Fruit fly (Drosophila melanogaster) whole organism, embryonic: ENCODE measurements around the gene CG14903.

Experiments
- ATbp ChIP-seq: fragments of 200-800 bp; sonication (Bioruptor generic); optimal IDR thresholded peaks from 2 replicates; lab custom pipeline; 2017; ENCODE audit warnings: missing biosample characterization, mild to moderate bottlenecking, missing genetic modification characterization, missing genetic modification reagents
- Adf1 ChIP-seq: fragments of 200-800 bp; sonication (Bioruptor generic); IDR thresholded peaks from 2 replicates; pipeline ENCODE4 v1.3.6; 2022; ENCODE audit warnings: missing biosample characterization, missing genetic modification characterization
- Aef1 ChIP-seq: fragments of 200-800 bp; sonication (Bioruptor generic); IDR thresholded peaks from 3 replicates; pipeline ENCODE4 v1.3.6; 2022; ENCODE audit warnings: missing biosample characterization, missing genetic modification characterization
- B-H1 ChIP-seq: fragments of 200-800 bp; sonication (Bioruptor generic); IDR thresholded peaks from 3 replicates; pipeline ENCODE4 v1.3.6; 2022; ENCODE audit warnings: missing biosample characterization, missing genetic modification characterization
- CG10543 ChIP-seq: fragments of 200-800 bp; sonication (Bioruptor generic); optimal IDR thresholded peaks from 3 replicates; lab custom pipeline; 2017; ENCODE audit warnings: missing biosample characterization, mild to moderate bottlenecking, missing genetic modification characterization, moderate library complexity
- CG10654 ChIP-seq: fragments of 200-800 bp; sonication (Bioruptor generic); optimal IDR thresholded peaks from 2 replicates; lab custom pipeline; 2016; ENCODE audit warnings: missing biosample characterization, missing genetic modification characterization
- CG11398 ChIP-seq: fragments of 200-800 bp; sonication (Bioruptor generic); optimal IDR thresholded peaks from 2 replicates; lab custom pipeline; 2016; ENCODE audit warnings: missing biosample characterization, missing genetic modification characterization
- CG11695 ChIP-seq: fragments of 200-800 bp; sonication (Bioruptor generic); IDR thresholded peaks from 3 replicates; pipeline ENCODE4 v1.3.6; 2022; ENCODE audit warnings: missing biosample characterization, missing genetic modification characterization
- CG12942 ChIP-seq: fragments of 200-800 bp; sonication (Bioruptor generic); optimal IDR thresholded peaks from 3 replicates; lab custom pipeline; 2016; ENCODE audit warnings: missing biosample characterization, missing genetic modification characterization
- CG13775 ChIP-seq: fragments of 200-800 bp; sonication (Bioruptor generic); optimal IDR thresholded peaks from 3 replicates; lab custom pipeline; 2017; ENCODE audit warnings: missing biosample characterization, mild to moderate bottlenecking, missing genetic modification characterization
- CG15011 ChIP-seq: fragments of 200-800 bp; sonication (Bioruptor generic); optimal IDR thresholded peaks from 3 replicates; lab custom pipeline; 2018; ENCODE audit warnings: missing biosample characterization, mild to moderate bottlenecking, missing genetic modification characterization
- CG17328 ChIP-seq: fragments of 200-800 bp; sonication (Bioruptor generic); IDR thresholded peaks from 2 replicates; pipeline ENCODE4 v1.3.6; 2022; ENCODE audit warnings: missing biosample characterization, missing genetic modification characterization
- CG17802 ChIP-seq: fragments of 200-800 bp; sonication (Bioruptor generic); optimal IDR thresholded peaks from 2 replicates; lab custom pipeline; 2018; ENCODE audit warnings: missing biosample characterization, mild to moderate bottlenecking, missing genetic modification characterization, moderate library complexity
- CG2202 ChIP-seq: fragments of 200-800 bp; sonication (Bioruptor generic); optimal IDR thresholded peaks from 2 replicates; lab custom pipeline; 2018; ENCODE audit warnings: missing biosample characterization, mild to moderate bottlenecking, missing genetic modification characterization
- CG2712 ChIP-seq: fragments of 200-800 bp; optimal IDR thresholded peaks from 3 replicates; lab custom pipeline; 2019; ENCODE audit warnings: missing biosample characterization, mild to moderate bottlenecking, missing genetic modification characterization, moderate library complexity
- CG30431 ChIP-seq: fragments of 200-800 bp; sonication (Bioruptor generic); optimal IDR thresholded peaks from 2 replicates; lab custom pipeline; 2017; ENCODE audit warnings: missing biosample characterization, missing genetic modification characterization
- CG31388 ChIP-seq: fragments of 200-800 bp; sonication (Bioruptor generic); optimal IDR thresholded peaks from 2 replicates; lab custom pipeline; 2016; ENCODE audit warnings: missing biosample characterization, missing genetic modification characterization
- CG3407 ChIP-seq: fragments of 200-800 bp; sonication (Bioruptor generic); optimal IDR thresholded peaks from 2 replicates; lab custom pipeline; 2018; ENCODE audit warnings: missing biosample characterization, mild to moderate bottlenecking, missing genetic modification characterization
- CG43689 ChIP-seq: fragments of 200-800 bp; sonication (Bioruptor generic); IDR thresholded peaks from 2 replicates; pipeline ENCODE4 v1.3.6; 2022; ENCODE audit warnings: missing biosample characterization, missing genetic modification characterization
- CG4707 ChIP-seq: fragments of 200-800 bp; sonication (Bioruptor generic); optimal IDR thresholded peaks from 2 replicates; lab custom pipeline; 2018; ENCODE audit warnings: missing biosample characterization, mild to moderate bottlenecking, missing genetic modification characterization, moderate library complexity
- CG6254 ChIP-seq: fragments of 200-800 bp; sonication (Bioruptor generic); optimal IDR thresholded peaks from 3 replicates; lab custom pipeline; 2017; ENCODE audit warnings: mild to moderate bottlenecking, missing biosample characterization, missing genetic modification reagents, missing genetic modification characterization
- CG7839 ChIP-seq: fragments of 200-800 bp; sonication (Bioruptor generic); optimal IDR thresholded peaks from 3 replicates; lab custom pipeline; 2018; ENCODE audit warnings: missing biosample characterization, mild to moderate bottlenecking, missing genetic modification characterization, moderate library complexity
- CG8359 ChIP-seq: fragments of 200-800 bp; sonication (Bioruptor generic); optimal IDR thresholded peaks from 2 replicates; lab custom pipeline; 2017; ENCODE audit warnings: missing biosample characterization, mild to moderate bottlenecking, missing genetic modification characterization, borderline replicate concordance
- CG9437 ChIP-seq: fragments of 200-800 bp; sonication (Bioruptor generic); optimal IDR thresholded peaks from 2 replicates; lab custom pipeline; 2018; ENCODE audit warnings: missing biosample characterization, mild to moderate bottlenecking, missing genetic modification characterization
- Dbx ChIP-seq: fragments of 200-800 bp; sonication (Bioruptor generic); IDR thresholded peaks from 3 replicates; pipeline ENCODE4 v1.3.6; 2022; ENCODE audit warnings: missing biosample characterization, missing genetic modification characterization
- E2f2 ChIP-seq: fragments of 200-800 bp; sonication (Bioruptor generic); IDR thresholded peaks from 2 replicates; pipeline ENCODE4 v1.3.6; 2022; ENCODE audit warnings: missing biosample characterization, missing genetic modification characterization
- Hr78 ChIP-seq, 2 experiments: fragments of 200-800 bp in 1 of 2; fragments of >200 bp in 1 of 2; sonication (Bioruptor generic) in 1 of 2; optimal IDR thresholded peaks; 2 replicates each; lab custom pipeline; 2017 to 2019; ENCODE audit warnings: missing biosample characterization in 2 of 2, missing genetic modification characterization in 2 of 2, mild to moderate bottlenecking in 1 of 2, moderate library complexity in 1 of 2
- MTF-1 ChIP-seq: fragments of 200-800 bp; sonication (Bioruptor generic); optimal IDR thresholded peaks from 2 replicates; lab custom pipeline; 2018; ENCODE audit warnings: missing biosample characterization, mild to moderate bottlenecking, missing genetic modification characterization, borderline replicate concordance
- Mes4 ChIP-seq: fragments of 200-800 bp; sonication (Bioruptor generic); optimal IDR thresholded peaks from 2 replicates; lab custom pipeline; 2016; ENCODE audit warnings: missing biosample characterization, missing genetic modification characterization
- Rfx ChIP-seq: fragments of 200-800 bp; sonication (Bioruptor generic); IDR thresholded peaks from 2 replicates; pipeline ENCODE4 v1.3.6; 2022; ENCODE audit warnings: missing biosample characterization, missing genetic modification characterization
- Xbp1 ChIP-seq: fragments of 200-800 bp; sonication (Bioruptor generic); optimal IDR thresholded peaks from 3 replicates; lab custom pipeline; 2016; ENCODE audit warnings: missing biosample characterization, mild to moderate bottlenecking, missing genetic modification characterization
- ab ChIP-seq: fragments of 200-800 bp; sonication (Bioruptor generic); optimal IDR thresholded peaks from 2 replicates; lab custom pipeline; 2016; ENCODE audit warnings: missing biosample characterization, missing genetic modification characterization
- ara ChIP-seq: fragments of 200-800 bp; sonication (Bioruptor generic); IDR thresholded peaks from 2 replicates; pipeline ENCODE4 v1.3.6; 2022; ENCODE audit warnings: missing biosample characterization, missing genetic modification characterization
- bab2 ChIP-seq: fragments of 200-800 bp; sonication (Bioruptor generic); optimal IDR thresholded peaks from 2 replicates; lab custom pipeline; 2016; ENCODE audit warnings: missing biosample characterization, missing genetic modification characterization
- bowl ChIP-seq: fragments of 200-800 bp; sonication (Bioruptor generic); IDR thresholded peaks from 2 replicates; pipeline ENCODE4 v1.3.6; 2022; ENCODE audit warnings: missing biosample characterization, missing genetic modification characterization
- cg ChIP-seq: fragments of 200-800 bp; sonication (Bioruptor generic); optimal IDR thresholded peaks from 3 replicates; lab custom pipeline; 2019; ENCODE audit warnings: missing biosample characterization, mild to moderate bottlenecking, missing genetic modification characterization, moderate library complexity
- fd102C ChIP-seq: fragments of 200-800 bp; sonication (Bioruptor generic); optimal IDR thresholded peaks from 2 replicates; lab custom pipeline; 2018; ENCODE audit warnings: missing biosample characterization, mild to moderate bottlenecking, missing genetic modification characterization, moderate library complexity
- ken ChIP-seq: fragments of 200-800 bp; sonication (Bioruptor generic); IDR thresholded peaks from 3 replicates; pipeline ENCODE4 v1.3.6; 2022; ENCODE audit warnings: missing biosample characterization, missing genetic modification characterization
- nmo ChIP-seq: fragments of 200-800 bp; sonication (Bioruptor generic); optimal IDR thresholded peaks from 2 replicates; lab custom pipeline; 2018; ENCODE audit warnings: missing biosample characterization, mild to moderate bottlenecking, missing genetic modification characterization, moderate library complexity
- p53 ChIP-seq: fragments of 200-800 bp; sonication (Bioruptor generic); optimal IDR thresholded peaks from 2 replicates; lab custom pipeline; 2016; ENCODE audit warnings: missing biosample characterization, missing genetic modification characterization
- phol ChIP-seq: fragments of 200-800 bp; sonication (Bioruptor generic); optimal IDR thresholded peaks from 3 replicates; lab custom pipeline; 2018; ENCODE audit warnings: missing biosample characterization, mild to moderate bottlenecking, missing genetic modification characterization, moderate library complexity
- pnt ChIP-seq: fragments of 200-800 bp; sonication (Bioruptor generic); optimal IDR thresholded peaks from 3 replicates; lab custom pipeline; 2016; ENCODE audit warnings: missing biosample characterization, missing genetic modification characterization
- prd ChIP-seq, 3 experiments: fragments of >200 bp in 2 of 3; fragments of 200-800 bp in 1 of 3; sonication (Bioruptor generic) in 1 of 3; optimal IDR thresholded peaks in 2 of 3; IDR thresholded peaks in 1 of 3; 2 replicates in 2 of 3; 3 replicates in 1 of 3; pipeline versions ENCODE4 v1.3.6 to Lab custom; 2017 to 2022; ENCODE audit warnings: missing biosample characterization in 1 of 3, missing genetic modification characterization in 1 of 3
- pum ChIP-seq: fragments of 200-800 bp; sonication (Bioruptor generic); optimal IDR thresholded peaks from 2 replicates; lab custom pipeline; 2016; ENCODE audit warnings: missing biosample characterization, missing genetic modification characterization
- repo ChIP-seq: fragments of 200-800 bp; sonication (Bioruptor generic); optimal IDR thresholded peaks from 2 replicates; lab custom pipeline; 2016; ENCODE audit warnings: missing biosample characterization, missing genetic modification characterization
- stwl ChIP-seq: fragments of 200-800 bp; sonication (Bioruptor generic); optimal IDR thresholded peaks from 3 replicates; lab custom pipeline; 2018; ENCODE audit warnings: missing biosample characterization, mild to moderate bottlenecking, missing genetic modification characterization, moderate library complexity
- tup ChIP-seq: fragments of 200-800 bp; sonication (Bioruptor generic); optimal IDR thresholded peaks from 2 replicates; lab custom pipeline; 2016; ENCODE audit warnings: missing biosample characterization, mild to moderate bottlenecking, missing genetic modification characterization, moderate library complexity
- vnd ChIP-seq: fragments of 200-800 bp; sonication (Bioruptor generic); IDR thresholded peaks from 3 replicates; pipeline ENCODE4 v1.3.6; 2022; ENCODE audit warnings: missing biosample characterization, missing genetic modification characterization; ENCODE audit not compliant: partially characterized antibody
- z ChIP-seq: fragments of 200-800 bp; sonication (Bioruptor generic); IDR thresholded peaks from 3 replicates; pipeline ENCODE4 v1.3.6; 2022; ENCODE audit warnings: missing biosample characterization, missing genetic modification characterization

CG14903 gene

dm6 chr3R:16524593-16525111 is 48.9 kb downstream of the CG14903 start (continued):
- TF ChIP-seq Dbx (GFP tag; lab: Robert Waterston, UW): no peak
- peak; percentile 55 for TF ChIP-seq CG10543 (GFP tag; lab: Kevin White, UChicago)
- no peak for TF ChIP-seq CG43689 (GFP tag; lab: Robert Waterston, UW)
- peak; percentile 67 for TF ChIP-seq CG30431 (GFP tag; lab: Kevin White, UChicago)
- TF ChIP-seq stwl (tag; lab: Kevin White, UChicago): peak; percentile 65
- peak; percentile 37; the same call in 1 of the 2 replicates for TF ChIP-seq ara (GFP tag; lab: Robert Waterston, UW)
- TF ChIP-seq CG7839: peak; percentile 5
- peak; percentile 76 for TF ChIP-seq CG8359 (GFP tag; lab: Kevin White, UChicago)
- TF ChIP-seq prd (optimal IDR thresholded peaks at IDR 0.05; lab: Kevin White, UChicago): no peak
- TF ChIP-seq prd (GFP tag; IDR thresholded peaks at IDR 0.05; lab: Robert Waterston, UW): peak; percentile 28; the same call in 1 of the 3 replicates
- TF ChIP-seq pnt: peak; percentile 61
- TF ChIP-seq CG17328: peak; percentile 61
- TF ChIP-seq bab2 (GFP tag; lab: Kevin White, UChicago): peak; percentile 10
- peak; percentile 46; the same call in 1 of the 3 replicates for TF ChIP-seq z
- TF ChIP-seq E2f2 (GFP tag; lab: Robert Waterston, UW): no peak
- TF ChIP-seq CG11695 (GFP tag; lab: Robert Waterston, UW): 0 out of 3 replicates have a peak, but pooled peaks have one; percentile 10
- peak; percentile 26 for TF ChIP-seq CG13775 (GFP tag; lab: Kevin White, UChicago)
- TF ChIP-seq CG9437 (GFP tag; lab: Kevin White, UChicago): peak; percentile 15
- TF ChIP-seq pum: no peak
- TF ChIP-seq CG15011 (GFP tag; lab: Kevin White, UChicago): peak; percentile 35
- peak; percentile 68 for TF ChIP-seq CG2712 (tag; lab: Kevin White, UChicago)
- TF ChIP-seq ab (GFP tag; lab: Kevin White, UChicago): no peak
- peak; percentile 65 for TF ChIP-seq CG3407 (GFP tag; lab: Kevin White, UChicago)
- peak; percentile 20 for TF ChIP-seq tup
- TF ChIP-seq CG17802 (tag; lab: Kevin White, UChicago): peak; percentile 84
- peak in 1 of 2 experiments; percentile 84 for TF ChIP-seq Hr78 (GFP tag; optimal IDR thresholded peaks at IDR 0.05; lab: Kevin White, UChicago)
- no peak for TF ChIP-seq fd102C (GFP tag; lab: Kevin White, UChicago)
- peak; percentile 64 for TF ChIP-seq ATbp (GFP tag; lab: Kevin White, UChicago)
- peak; percentile 22; the same call in 1 of the 3 replicates for TF ChIP-seq B-H1
- peak; percentile 79 for TF ChIP-seq CG2202 (tag; lab: Kevin White, UChicago)
- TF ChIP-seq phol: peak; percentile 70
- peak; percentile 76 for TF ChIP-seq MTF-1 (GFP tag; lab: Kevin White, UChicago)
- TF ChIP-seq Aef1 (GFP tag; lab: Robert Waterston, UW): no peak
- peak; percentile 28 for TF ChIP-seq CG31388 (GFP tag; lab: Kevin White, UChicago)
- no peak for TF ChIP-seq cg
- TF ChIP-seq p53: no peak
- peak; percentile 44; the same call in 1 of the 3 replicates for TF ChIP-seq ken (GFP tag; lab: Robert Waterston, UW)
- peak; percentile 25 for TF ChIP-seq CG12942 (GFP tag; lab: Kevin White, UChicago)
- peak; percentile 93 for TF ChIP-seq CG4707 (GFP tag; lab: Kevin White, UChicago)
- TF ChIP-seq Xbp1 (GFP tag; lab: Kevin White, UChicago): no peak
- no peak; the same call in 1 of the 2 replicates for TF ChIP-seq Rfx (GFP tag; lab: Robert Waterston, UW)
- TF ChIP-seq Adf1 (GFP tag; lab: Robert Waterston, UW): no peak
- peak; percentile 61 for TF ChIP-seq Mes4 (GFP tag; lab: Kevin White, UChicago)
- peak; percentile 40 for TF ChIP-seq nmo (GFP tag; lab: Kevin White, UChicago)
- peak; percentile 56 for TF ChIP-seq CG11398 (GFP tag; lab: Kevin White, UChicago)
- peak; percentile 23 for TF ChIP-seq repo
- no peak for TF ChIP-seq bowl (GFP tag; lab: Robert Waterston, UW)
- peak; percentile 72 for TF ChIP-seq CG6254 (GFP tag; lab: Kevin White, UChicago)
- TF ChIP-seq CG10654 (GFP tag; lab: Kevin White, UChicago): peak; percentile 69
- 0 out of 3 replicates have a peak, but pooled peaks have one; percentile 33 for TF ChIP-seq vnd (GFP tag; lab: Robert Waterston, UW)
